Fruit fly (Drosophila melanogaster): ENCODE data around the gene Orct2.

The Orct2 gene

DNA sequence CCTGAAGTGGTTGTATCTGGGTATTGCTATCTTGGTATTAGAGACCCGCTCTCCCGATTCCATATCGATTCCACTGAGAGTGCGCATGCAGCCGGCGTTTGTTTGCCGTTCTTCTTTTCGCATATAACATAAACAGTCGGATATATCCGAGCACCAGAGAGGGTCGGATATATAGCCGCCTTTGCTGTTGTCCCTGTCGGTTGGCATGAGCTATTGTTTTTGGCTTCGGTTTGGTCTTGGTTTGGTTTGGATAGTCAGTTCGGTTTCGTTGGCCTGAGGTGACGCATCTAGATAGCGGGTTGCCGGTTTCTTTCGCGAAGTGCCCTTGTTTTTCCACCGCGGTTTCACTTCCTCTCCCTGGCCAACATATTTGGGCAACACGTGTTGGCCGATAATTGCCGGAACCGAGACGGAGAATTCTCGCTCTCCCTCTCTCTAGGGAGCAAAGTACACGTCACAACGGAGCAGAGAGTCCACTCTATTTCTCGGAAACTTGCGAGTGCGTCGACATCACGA, at the start of gene Orct2:
TSS of gene Orct2 (plus strand) at position 255 of the 516 bp plus-strand sequence.
- peak; percentile 23; the same call in 1 of the 2 replicates for TF ChIP-seq CG12605 (GFP tag; IDR thresholded peaks at IDR 0.05)
- peak; percentile 32 for TF ChIP-seq CG13204 (GFP tag; optimal IDR thresholded peaks at IDR 0.05)
- peak; percentile 58; the same call in 1 of the 3 replicates for TF ChIP-seq CG4496 (GFP tag; IDR thresholded peaks at IDR 0.05)
- TF ChIP-seq CG8301 (tag; optimal IDR thresholded peaks at IDR 0.05): no peak
- TF ChIP-seq D1 (tag; optimal IDR thresholded peaks at IDR 0.05): no peak
- no peak for TF ChIP-seq CG9948 (tag; optimal IDR thresholded peaks at IDR 0.05)
- TF ChIP-seq fd96Ca (GFP tag; IDR thresholded peaks at IDR 0.05): 0 out of 3 replicates have a peak, but pooled peaks have one; percentile 27
- TF ChIP-seq CG15710 (tag; optimal IDR thresholded peaks at IDR 0.05): no peak
- no peak for TF ChIP-seq CG10348 (GFP tag; IDR thresholded peaks at IDR 0.05)
- TF ChIP-seq Snoo (tag; optimal IDR thresholded peaks at IDR 0.05): no peak
- no peak for TF ChIP-seq CG8159 (tag; optimal IDR thresholded peaks at IDR 0.05)
- TF ChIP-seq CG14655 (GFP tag; optimal IDR thresholded peaks at IDR 0.05): peak; percentile 14
- TF ChIP-seq Pif1B (GFP tag; optimal IDR thresholded peaks at IDR 0.05): no peak
- TF ChIP-seq gl (tag; optimal IDR thresholded peaks at IDR 0.05): no peak
- TF ChIP-seq CG34367 (tag; optimal IDR thresholded peaks at IDR 0.05): no peak
- TF ChIP-seq Pif1A (GFP tag; optimal IDR thresholded peaks at IDR 0.05): peak; percentile 6
- TF ChIP-seq CG17806 (tag; optimal IDR thresholded peaks at IDR 0.05): no peak
- TF ChIP-seq rn (GFP tag; IDR thresholded peaks at IDR 0.05): no peak
- TF ChIP-seq EcR (GFP tag; optimal IDR thresholded peaks at IDR 0.05): peak; percentile 40
- no peak; the same call in 1 of the 2 replicates for TF ChIP-seq Ets98B (GFP tag; IDR thresholded peaks at IDR 0.05)
- peak; percentile 27; the same call in 1 of the 2 replicates for TF ChIP-seq CG32121 (GFP tag; IDR thresholded peaks at IDR 0.05)

- TF ChIP-seq Snoo (tag; optimal IDR thresholded peaks at IDR 0.05) (peak; percentile 21), CG4496 (GFP tag; IDR thresholded peaks at IDR 0.05) (no peak)
Measured at dm6 chr3R:24226744-24227143, 46.1 kb upstream of the Orct2 start, which contains the start of the genes Spps and CG13609. Gene Spps (minus strand): TSS chr3R:24226934. Gene CG13609 (plus strand): TSS chr3R:24227023.

- TF ChIP-seq CG13204 (GFP tag; optimal IDR thresholded peaks at IDR 0.05) (no peak), fd96Ca (GFP tag; IDR thresholded peaks at IDR 0.05) (no peak), CG8301 (tag; optimal IDR thresholded peaks at IDR 0.05) (no peak), Pif1A (GFP tag; optimal IDR thresholded peaks at IDR 0.05) (no peak), CG34367 (tag; optimal IDR thresholded peaks at IDR 0.05) (no peak), CG12605 (GFP tag; IDR thresholded peaks at IDR 0.05) (no peak), D1 (tag; optimal IDR thresholded peaks at IDR 0.05) (no peak)
Measured at dm6 chr3R:24228675-24229074, 44.2 kb upstream of the Orct2 start, which contains the start of gene Acp95EF. Gene Acp95EF (plus strand): TSS chr3R:24228975.

DNA sequence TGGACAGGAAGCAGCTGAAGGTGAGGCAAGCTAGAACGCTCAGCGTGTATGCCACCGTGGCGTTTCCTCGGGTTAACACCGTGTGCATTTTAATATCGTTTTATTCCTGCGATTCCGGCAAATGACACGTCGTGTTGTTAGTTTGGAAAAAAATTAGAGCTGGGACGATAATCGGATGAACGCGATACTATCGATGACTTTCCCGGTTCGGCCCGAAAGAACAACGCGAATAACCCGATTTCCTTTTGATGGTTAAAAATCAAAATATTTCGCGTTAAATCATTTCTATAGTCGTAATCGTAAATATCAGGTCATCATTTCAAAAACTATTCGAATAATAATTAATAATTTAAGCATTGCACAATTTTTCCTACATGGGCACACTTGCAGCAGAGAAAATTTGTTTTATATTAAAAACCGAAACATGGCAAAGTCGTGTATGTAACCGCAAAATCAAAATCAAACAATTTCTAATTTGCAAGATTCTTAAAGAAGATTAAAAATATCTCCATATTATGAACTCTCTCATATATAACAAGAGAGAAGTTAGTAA, 42.9 kb upstream of the Orct2 start, which contains the start of gene Spase22-23:
TSS of gene Spase22-23 (minus strand) at position 166 of the 553 bp plus-strand sequence.
- TF ChIP-seq gl (tag; optimal IDR thresholded peaks at IDR 0.05) (no peak), CG8301 (tag; optimal IDR thresholded peaks at IDR 0.05) (no peak), EcR (GFP tag; optimal IDR thresholded peaks at IDR 0.05) (no peak), rn (GFP tag; IDR thresholded peaks at IDR 0.05) (no peak)

DNA sequence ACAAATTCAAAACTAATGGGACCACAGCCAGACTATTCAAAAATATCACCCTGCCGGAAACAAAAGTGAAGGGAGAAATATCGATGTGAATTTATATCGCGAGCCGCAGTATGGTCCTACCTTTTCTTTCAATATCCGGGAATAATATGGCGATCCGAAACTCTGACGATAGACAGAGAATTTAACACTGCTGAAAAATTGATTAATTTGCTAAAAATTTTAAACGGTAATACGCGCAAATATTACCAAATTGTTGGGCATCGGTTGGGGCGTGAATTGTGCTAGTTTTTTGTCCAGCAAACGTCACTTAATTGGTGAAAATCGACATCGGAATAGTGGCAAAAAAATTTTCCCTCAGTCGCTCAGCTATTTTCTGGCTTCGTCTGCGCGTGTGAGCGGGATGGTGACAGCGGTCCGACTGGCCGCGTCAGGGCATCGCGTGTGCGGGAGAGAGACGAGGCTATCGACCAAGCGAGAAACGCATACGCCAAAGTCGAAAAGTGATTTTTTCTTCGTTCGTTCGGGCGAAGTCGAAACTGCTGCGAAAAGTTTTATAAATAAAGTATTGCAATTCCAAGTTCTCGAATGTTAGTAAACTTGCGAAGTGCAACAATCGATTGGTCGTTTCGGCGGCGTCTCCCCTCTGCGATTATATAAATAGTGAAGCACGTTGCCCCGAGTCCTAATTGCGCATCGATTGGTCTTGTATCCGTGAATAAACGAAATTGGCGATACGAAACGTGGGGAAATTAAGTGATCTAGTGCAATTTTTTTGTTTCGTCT, 42.2 kb upstream of the Orct2 start, which contains the start of gene mask:
TSS of gene mask (plus strand) at position 140 of the 783 bp plus-strand sequence.
- peak; percentile 33 for TF ChIP-seq CG8159 (tag; optimal IDR thresholded peaks at IDR 0.05)
- peak; percentile 81 for TF ChIP-seq Snoo (tag; optimal IDR thresholded peaks at IDR 0.05)
- 0 out of 2 replicates have a peak, but pooled peaks have one; percentile 6 for TF ChIP-seq CG12605 (GFP tag; IDR thresholded peaks at IDR 0.05)
- TF ChIP-seq CG34367 (tag; optimal IDR thresholded peaks at IDR 0.05): peak; percentile 67
- peak; percentile 75 for TF ChIP-seq CG4496 (GFP tag; IDR thresholded peaks at IDR 0.05)
- TF ChIP-seq gl (tag; optimal IDR thresholded peaks at IDR 0.05): peak; percentile 37
- no peak for TF ChIP-seq CG14655 (GFP tag; optimal IDR thresholded peaks at IDR 0.05)
- peak; percentile 20 for TF ChIP-seq Ets98B (GFP tag; IDR thresholded peaks at IDR 0.05)
- TF ChIP-seq CG15710 (tag; optimal IDR thresholded peaks at IDR 0.05): peak; percentile 43
- TF ChIP-seq Pif1A (GFP tag; optimal IDR thresholded peaks at IDR 0.05): peak; percentile 30
- no peak for TF ChIP-seq D1 (tag; optimal IDR thresholded peaks at IDR 0.05)
- TF ChIP-seq EcR (GFP tag; optimal IDR thresholded peaks at IDR 0.05): no peak
- no peak for TF ChIP-seq CG13204 (GFP tag; optimal IDR thresholded peaks at IDR 0.05)
- TF ChIP-seq CG8301 (tag; optimal IDR thresholded peaks at IDR 0.05): no peak
- TF ChIP-seq Pif1B (GFP tag; optimal IDR thresholded peaks at IDR 0.05): no peak

DNA sequence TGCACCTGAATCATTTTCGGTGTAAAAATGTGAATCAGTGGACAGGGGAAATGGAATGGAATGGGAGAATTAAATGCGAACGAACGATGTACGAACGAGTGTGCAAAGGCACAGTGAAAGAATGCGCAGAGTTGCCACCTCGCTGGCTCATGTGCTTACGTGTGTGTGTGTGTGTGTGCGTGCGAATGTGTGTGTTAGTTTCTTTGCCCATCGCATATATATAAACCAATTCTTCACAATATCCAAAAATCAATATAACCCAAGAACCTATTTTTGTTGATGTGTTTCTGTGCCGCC, 41.7 kb upstream of the Orct2 start:
- TF ChIP-seq Pif1B (GFP tag; optimal IDR thresholded peaks at IDR 0.05) (no peak), CG10348 (GFP tag; IDR thresholded peaks at IDR 0.05) (no peak), Pif1A (GFP tag; optimal IDR thresholded peaks at IDR 0.05) (no peak), EcR (GFP tag; optimal IDR thresholded peaks at IDR 0.05) (peak; percentile 41), Ets98B (GFP tag; IDR thresholded peaks at IDR 0.05) (no peak), CG8301 (tag; optimal IDR thresholded peaks at IDR 0.05) (no peak), CG15710 (tag; optimal IDR thresholded peaks at IDR 0.05) (no peak), CG32121 (GFP tag; IDR thresholded peaks at IDR 0.05) (no peak), fd96Ca (GFP tag; IDR thresholded peaks at IDR 0.05) (peak; percentile 31; the same call in 1 of the 3 replicates), D1 (tag; optimal IDR thresholded peaks at IDR 0.05) (no peak), CG34367 (tag; optimal IDR thresholded peaks at IDR 0.05) (no peak), CG4496 (GFP tag; IDR thresholded peaks at IDR 0.05) (no peak), CG13204 (GFP tag; optimal IDR thresholded peaks at IDR 0.05) (no peak)
